Fruit fly (Drosophila melanogaster): ENCODE results near the gene CG13024.

- TF ChIP-seq toe (GFP tag; optimal IDR thresholded peaks at IDR 0.05) (no peak), bab1 (GFP tag; optimal IDR thresholded peaks at IDR 0.05) (no peak), cnc (optimal IDR thresholded peaks at IDR 0.05) (no peak)
These were observed 36.9 kb upstream of the CG13024 start for dm6 chr3L:16865832-16866163.

Measured in whole organism, adult.